Fruit fly (Drosophila melanogaster): ENCODE measurements around the gene Jarid2.

dm6 chr3L:9513309-9513708 lies 36.5 kb downstream of the Jarid2 start, which contains the start of gene CG33702:
- TF ChIP-seq usp (GFP tag; optimal IDR thresholded peaks at IDR 0.05) (no peak), CG8478 (optimal IDR thresholded peaks at IDR 0.05) (no peak), EcR (GFP tag; optimal IDR thresholded peaks at IDR 0.05) (no peak), pan (optimal IDR thresholded peaks at IDR 0.05) (no peak), psq (optimal IDR thresholded peaks at IDR 0.05) (no peak)
